Worm (Caenorhabditis elegans): ENCODE measurements around the gene msp-79.

- no peak for TF ChIP-seq tbx-11 (GFP tag; IDR thresholded peaks at IDR 0.05)
- TF ChIP-seq hnd-1 (tag; optimal IDR thresholded peaks at IDR 0.05): no peak
- no peak for TF ChIP-seq F13C5.2 (tag; optimal IDR thresholded peaks at IDR 0.05)
- no peak for TF ChIP-seq pes-1 (GFP tag; IDR thresholded peaks at IDR 0.05)
- no peak for TF ChIP-seq ama-1 (optimal IDR thresholded peaks at IDR 0.05)
- no peak for TF ChIP-seq aly-1 (tag; optimal IDR thresholded peaks at IDR 0.05)
- no peak for TF ChIP-seq flt-1 (GFP tag; IDR thresholded peaks at IDR 0.05)
- TF ChIP-seq B0310.2 (tag; optimal IDR thresholded peaks at IDR 0.05): no peak
- TF ChIP-seq hmbx-1 (tag; optimal IDR thresholded peaks at IDR 0.05): no peak
- TF ChIP-seq ceh-36 (tag; optimal IDR thresholded peaks at IDR 0.05): no peak
Measured at ce11 chrIV:9815432-9815831, 48.5 kb upstream of the msp-79 start, which contains the start of gene egl-20.

Data from whole organism, early embryonic.